Worm (Caenorhabditis elegans): Measurements from ENCODE around the gene nit-1.

nit-1 gene

ce11 chrIII:3873424-3873823, 48.6 kb upstream of the nit-1 start (continued):
- TF ChIP-seq unc-62 (GFP tag; optimal IDR thresholded peaks at IDR 0.05 in 1 of 2) (no peak), unc-62 (tag; optimal IDR thresholded peaks at IDR 0.05) (no peak), set-16 (GFP tag; IDR thresholded peaks at IDR 0.05) (peak; percentile 35; the same call in 1 of the 2 replicates), F10B5.3 (tag; optimal IDR thresholded peaks at IDR 0.05) (no peak), nhr-28 (tag; optimal IDR thresholded peaks at IDR 0.05) (peak; percentile 64), mep-1 (tag; optimal IDR thresholded peaks at IDR 0.05) (no peak)

- TF ChIP-seq Y75B8A.6 (GFP tag; IDR thresholded peaks at IDR 0.05) = no peak
- no peak for TF ChIP-seq ceh-28 (tag; optimal IDR thresholded peaks at IDR 0.05)
- no peak for TF ChIP-seq R02D3.7 (tag; optimal IDR thresholded peaks at IDR 0.05)
- no peak for TF ChIP-seq nhr-11 (tag; optimal IDR thresholded peaks at IDR 0.05)
- no peak for TF ChIP-seq mdt-29 (GFP tag; IDR thresholded peaks at IDR 0.05)
- no peak for TF ChIP-seq ceh-20 (GFP tag; IDR thresholded peaks at IDR 0.05)
- TF ChIP-seq mes-2 (tag; optimal IDR thresholded peaks at IDR 0.05; ENCODE audit: poor library complexity, severe bottlenecking) = no peak
- TF ChIP-seq madf-5 (GFP tag; IDR thresholded peaks at IDR 0.05) = no peak
- no peak for TF ChIP-seq dve-1 (tag; optimal IDR thresholded peaks at IDR 0.05; ENCODE audit: insufficient read depth)
- peak; percentile 38 for TF ChIP-seq mxl-3 (GFP tag; optimal IDR thresholded peaks at IDR 0.05)
- no peak for TF ChIP-seq ZK546.5 (tag; optimal IDR thresholded peaks at IDR 0.05)
- TF ChIP-seq F26F4.8 (GFP tag; conservative IDR thresholded peaks at IDR 0.05) = no peak
- no peak for TF ChIP-seq nhr-42 (GFP tag; IDR thresholded peaks at IDR 0.05)
- TF ChIP-seq unc-62 (GFP tag; optimal IDR thresholded peaks at IDR 0.05 in 1 of 2) = peak in 1 of 2 experiments; percentile 41
- TF ChIP-seq unc-62 (tag; optimal IDR thresholded peaks at IDR 0.05) = no peak
- no peak for TF ChIP-seq attf-4 (tag; optimal IDR thresholded peaks at IDR 0.05)
- TF ChIP-seq lsy-2 (tag; optimal IDR thresholded peaks at IDR 0.05) = no peak
- TF ChIP-seq ZK337.2 (GFP tag; IDR thresholded peaks at IDR 0.05) = no peak
- TF ChIP-seq mdl-1 (tag; optimal IDR thresholded peaks at IDR 0.05) = peak in 1 of 2 experiments; percentile 11
- no peak for TF ChIP-seq lir-3 (tag; optimal IDR thresholded peaks at IDR 0.05)
- TF ChIP-seq tra-1 (GFP tag; IDR thresholded peaks at IDR 0.05) = no peak
- peak; percentile 31 for TF ChIP-seq zip-2 (tag; optimal IDR thresholded peaks at IDR 0.05)
- TF ChIP-seq ceh-32 (tag; optimal IDR thresholded peaks at IDR 0.05; ENCODE audit: poor library complexity) = no peak
- no peak for TF ChIP-seq T20F7.1 (GFP tag; optimal IDR thresholded peaks at IDR 0.05)
- TF ChIP-seq zfp-2 (tag; optimal IDR thresholded peaks at IDR 0.05) = no peak
Observed at ce11 chrIII:3874492-3874891, 47.5 kb upstream of the nit-1 start.

ce11 chrIII:3874895-3875294, 47.1 kb upstream of the nit-1 start:
- TF ChIP-seq hlh-11 (tag; optimal IDR thresholded peaks at IDR 0.05) = peak; percentile 35
- no peak for TF ChIP-seq daf-19 (GFP tag; conservative IDR thresholded peaks at IDR 0.05)
- no peak for TF ChIP-seq daf-16 (GFP tag; optimal IDR thresholded peaks at IDR 0.05)
- peak; percentile 17 for TF ChIP-seq daf-16 (tag; optimal IDR thresholded peaks at IDR 0.05)
- peak; percentile 47 for TF ChIP-seq dve-1 (tag; optimal IDR thresholded peaks at IDR 0.05; ENCODE audit: insufficient read depth)
- peak; percentile 67 for TF ChIP-seq nhr-28 (tag; optimal IDR thresholded peaks at IDR 0.05)
- TF ChIP-seq lir-3 (tag; optimal IDR thresholded peaks at IDR 0.05) = no peak
- 0 out of 2 replicates have a peak, but pooled peaks have one; percentile 14 for TF ChIP-seq zfp-3 (GFP tag; conservative IDR thresholded peaks at IDR 0.05)
- peak; percentile 30 for TF ChIP-seq hlh-30 (tag; optimal IDR thresholded peaks at IDR 0.05; ENCODE audit: insufficient read depth)
- TF ChIP-seq dmd-6 (GFP tag; IDR thresholded peaks at IDR 0.05) = peak; percentile 74
- TF ChIP-seq hif-1 (tag; optimal IDR thresholded peaks at IDR 0.05) = peak in 1 of 2 experiments; percentile 93

ce11 chrIII:3875608-3876007, 46.4 kb upstream of the nit-1 start:
- TF ChIP-seq nhr-76 (tag; optimal IDR thresholded peaks at IDR 0.05) (no peak), hlh-11 (tag; optimal IDR thresholded peaks at IDR 0.05) (peak; percentile 74), dve-1 (tag; optimal IDR thresholded peaks at IDR 0.05; ENCODE audit: insufficient read depth) (peak; percentile 81), zip-11 (GFP tag; IDR thresholded peaks at IDR 0.05) (no peak), nhr-28 (tag; optimal IDR thresholded peaks at IDR 0.05) (peak; percentile 72), cey-2 (tag; optimal IDR thresholded peaks at IDR 0.05; ENCODE audit: borderline replicate concordance, insufficient read depth) (peak; percentile 45), lin-13 (GFP tag; optimal IDR thresholded peaks at IDR 0.05) (peak; percentile 19), lin-15B (tag; optimal IDR thresholded peaks at IDR 0.05) (no peak), mdl-1 (tag; optimal IDR thresholded peaks at IDR 0.05) (peak in 1 of 2 experiments; percentile 6), lsy-2 (tag; optimal IDR thresholded peaks at IDR 0.05) (peak in 1 of 2 experiments; percentile 42), spr-3 (GFP tag; optimal IDR thresholded peaks at IDR 0.05) (no peak), dpl-1 (GFP tag; optimal IDR thresholded peaks at IDR 0.05) (peak; percentile 1), ztf-11 (tag; optimal IDR thresholded peaks at IDR 0.05) (no peak), mdt-29 (GFP tag; IDR thresholded peaks at IDR 0.05) (peak; percentile 45; the same call in 1 of the 2 replicates), unc-62 (GFP tag; optimal IDR thresholded peaks at IDR 0.05 in 1 of 2) (peak in 1 of 2 experiments; percentile 57), unc-62 (tag; optimal IDR thresholded peaks at IDR 0.05) (no peak), daf-16 (GFP tag; optimal IDR thresholded peaks at IDR 0.05) (no peak), daf-16 (tag; optimal IDR thresholded peaks at IDR 0.05) (peak; percentile 60), mep-1 (tag; optimal IDR thresholded peaks at IDR 0.05) (peak; percentile 67)
